Worm (Caenorhabditis elegans) whole organism, L4/young adult: Measurements from ENCODE around the gene M151.7.

ENCODE experiments used
- W03F9.2 ChIP-seq: fragments of 150-350 bp; optimal IDR thresholded peaks from 2 replicates; lab custom pipeline; 2014; ENCODE audit warnings: missing biosample characterization, missing genetic modification characterization
- dao-5 ChIP-seq: sonication (generic microtip); optimal IDR thresholded peaks from 2 replicates; lab custom pipeline; 2016; ENCODE audit warnings: missing genotype, missing genetic modification characterization, moderate library complexity, missing compliant biosample characterization
- him-1 ChIP-seq: sonication (generic microtip); optimal IDR thresholded peaks from 2 replicates; lab custom pipeline; 2016; ENCODE audit warnings: missing genotype, missing genetic modification reagents, missing genetic modification characterization, missing compliant biosample characterization

Gene M151.7

ce11 chrII:3630810-3631209 lies 8.7 kb downstream of the M151.7 start, which contains the start of gene M151.2:
Gene M151.2 (plus strand): TSS chrII:3631110.
- TF ChIP-seq him-1 (tag; lab: Kevin White, UChicago) (no peak), dao-5 (tag; lab: Kevin White, UChicago) (no peak), W03F9.2 (tag; lab: Kevin White, UChicago) (no peak)

ce11 chrII:3634765-3635164 lies 12.7 kb downstream of the M151.7 start:
- TF ChIP-seq W03F9.2 (tag; lab: Kevin White, UChicago): no peak
- no peak for TF ChIP-seq dao-5 (tag; lab: Kevin White, UChicago)
- no peak for TF ChIP-seq him-1 (tag; lab: Kevin White, UChicago)

ce11 chrII:3639238-3639637 lies 17.1 kb downstream of the M151.7 start, which contains the start of gene fbxb-31:
Gene fbxb-31 (minus strand): TSS chrII:3639338.
- TF ChIP-seq W03F9.2 (tag; lab: Kevin White, UChicago) (no peak), him-1 (tag; lab: Kevin White, UChicago) (no peak), dao-5 (tag; lab: Kevin White, UChicago) (no peak)

- TF ChIP-seq him-1 (tag; lab: Kevin White, UChicago): no peak
Measured at ce11 chrII:3640197-3640596, 18.1 kb downstream of the M151.7 start, which contains the start of gene M151.10. Gene M151.10 (minus strand): TSS chrII:3640297.

- TF ChIP-seq W03F9.2 (tag; lab: Kevin White, UChicago): no peak
- TF ChIP-seq dao-5 (tag; lab: Kevin White, UChicago): no peak
- no peak for TF ChIP-seq him-1 (tag; lab: Kevin White, UChicago)
Measured at ce11 chrII:3641197-3641596, 19.1 kb downstream of the M151.7 start, which contains the start of gene M151.1. Gene M151.1 (plus strand): TSS chrII:3641497.

ce11 chrII:3647111-3647510 lies 25.0 kb downstream of the M151.7 start, which contains the start of gene fbxb-33:
Gene fbxb-33 (plus strand): TSS chrII:3647411.
- no peak for TF ChIP-seq W03F9.2 (tag; lab: Kevin White, UChicago)
- TF ChIP-seq dao-5 (tag; lab: Kevin White, UChicago): no peak
- no peak for TF ChIP-seq him-1 (tag; lab: Kevin White, UChicago)

ce11 chrII:3655378-3655777 lies 33.3 kb downstream of the M151.7 start, which contains the start of gene F19B10.5:
Gene F19B10.5 (plus strand): TSS chrII:3655678.
- TF ChIP-seq dao-5 (tag; lab: Kevin White, UChicago): no peak
- no peak for TF ChIP-seq W03F9.2 (tag; lab: Kevin White, UChicago)
- no peak for TF ChIP-seq him-1 (tag; lab: Kevin White, UChicago)

ce11 chrII:3659776-3660175 lies 37.7 kb downstream of the M151.7 start, which contains the start of gene F19B10.4:
Gene F19B10.4 (plus strand): TSS chrII:3660076.
- TF ChIP-seq W03F9.2 (tag; lab: Kevin White, UChicago): no peak

ce11 chrII:3661932-3662331 lies 39.8 kb downstream of the M151.7 start, which contains the start of gene F19B10.13:
Gene F19B10.13 (plus strand): TSS chrII:3662274.
- TF ChIP-seq W03F9.2 (tag; lab: Kevin White, UChicago) (no peak), him-1 (tag; lab: Kevin White, UChicago) (no peak), dao-5 (tag; lab: Kevin White, UChicago) (no peak)

- TF ChIP-seq dao-5 (tag; lab: Kevin White, UChicago) (no peak), him-1 (tag; lab: Kevin White, UChicago) (no peak), W03F9.2 (tag; lab: Kevin White, UChicago) (no peak)
Measured at ce11 chrII:3663796-3664195, 41.7 kb downstream of the M151.7 start, which contains the start of gene F19B10.6. Gene F19B10.6 (minus strand): TSS chrII:3663896.

- TF ChIP-seq him-1 (tag; lab: Kevin White, UChicago): no peak
- TF ChIP-seq W03F9.2 (tag; lab: Kevin White, UChicago): no peak
- no peak for TF ChIP-seq dao-5 (tag; lab: Kevin White, UChicago)
Measured at ce11 chrII:3664470-3664869, 42.4 kb downstream of the M151.7 start, which contains the start of gene F19B10.3. Gene F19B10.3 (plus strand): TSS chrII:3664770.

- TF ChIP-seq W03F9.2 (tag; lab: Kevin White, UChicago): no peak
- TF ChIP-seq dao-5 (tag; lab: Kevin White, UChicago): no peak
- no peak for TF ChIP-seq him-1 (tag; lab: Kevin White, UChicago)
Measured at ce11 chrII:3665181-3665580, 43.1 kb downstream of the M151.7 start.

ce11 chrII:3669315-3669714 lies 47.2 kb downstream of the M151.7 start, which contains the start of gene srx-97:
Gene srx-97 (minus strand): TSS chrII:3669415.
- no peak for TF ChIP-seq W03F9.2 (tag; lab: Kevin White, UChicago)
- no peak for TF ChIP-seq dao-5 (tag; lab: Kevin White, UChicago)
- no peak for TF ChIP-seq him-1 (tag; lab: Kevin White, UChicago)

- TF ChIP-seq him-1 (tag; lab: Kevin White, UChicago) (no peak), dao-5 (tag; lab: Kevin White, UChicago) (no peak), W03F9.2 (tag; lab: Kevin White, UChicago) (no peak)
Measured at ce11 chrII:3670956-3671355, 48.8 kb downstream of the M151.7 start, which contains the start of gene srx-98. Gene srx-98 (minus strand): TSS chrII:3671056.
